Comparison of ENCODE assay signal across 1 worm cellular context in the genomic region with DNA sequence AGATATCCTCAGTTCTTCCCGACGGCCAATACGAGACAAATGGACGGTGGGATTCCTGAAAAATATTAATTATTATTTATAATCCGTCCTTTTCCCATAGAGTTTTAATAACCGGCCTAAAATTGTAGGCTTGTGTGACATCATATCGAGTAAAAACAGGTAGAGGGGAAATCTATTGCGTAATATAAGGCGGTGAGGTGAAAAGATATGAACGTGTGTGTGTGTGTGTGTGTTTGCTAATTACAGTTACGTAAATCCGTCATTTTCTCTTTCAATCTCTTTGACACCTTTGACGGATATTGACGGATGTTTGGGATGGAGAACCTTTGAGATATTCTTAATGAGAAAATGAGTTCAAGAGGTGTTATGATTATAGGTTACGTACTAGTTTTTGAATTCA.
TF ChIP-seq lines count a peak whose summit lies in the region.

No protein-coding gene starts in this region.

TF ChIP-seq in whole organism, mixed stage, embryonic, 35 proteins besides CTCF, POLR2A, EP300 and RAD21 (continued from another document):
- no peak for TF ChIP-seq nhr-28 (tag; optimal IDR thresholded peaks at IDR 0.05; lab: Kevin White, UChicago)
TF ChIP-seq in whole organism, mixed stage, embryonic: peak in this region for 7.
